Fruit fly (Drosophila melanogaster): ENCODE data around the gene CG11899.

dm6 chr3R:29214982-29215533 is 14.8 kb downstream of the CG11899 start:
- TF ChIP-seq usp (GFP tag; optimal IDR thresholded peaks at IDR 0.05): no peak
- no peak for TF ChIP-seq EcR (GFP tag; optimal IDR thresholded peaks at IDR 0.05)
- TF ChIP-seq pan (optimal IDR thresholded peaks at IDR 0.05): no peak
- no peak for TF ChIP-seq Dll (optimal IDR thresholded peaks at IDR 0.05)

All from whole organism.